Worm (Caenorhabditis elegans) whole organism, early embryonic: Measurements from ENCODE around the gene bris-1.

Source experiments
- B0310.2 ChIP-seq: sonication (generic microtip); optimal IDR thresholded peaks from 2 replicates; lab custom pipeline; 2016; ENCODE audit warnings: mild to moderate bottlenecking, missing genetic modification characterization, missing compliant biosample characterization
- F13C5.2 ChIP-seq: sonication (generic microtip); optimal IDR thresholded peaks from 2 replicates; lab custom pipeline; 2017; ENCODE audit warnings: mild to moderate bottlenecking, missing genetic modification characterization, inconsistent platforms, missing compliant biosample characterization
- aly-1 ChIP-seq: sonication (generic microtip); optimal IDR thresholded peaks from 2 replicates; lab custom pipeline; 2016; ENCODE audit warnings: missing genetic modification characterization, missing compliant biosample characterization
- ama-1 ChIP-seq: fragments of 150-350 bp; optimal IDR thresholded peaks from 2 replicates; lab custom pipeline; 2014
- ceh-13 ChIP-seq: fragments of 200-800 bp; sonication (Bioruptor generic); optimal IDR thresholded peaks from 2 replicates; lab custom pipeline; 2018; ENCODE audit warnings: mild to moderate bottlenecking, missing genetic modification characterization, missing compliant biosample characterization
- ceh-36 ChIP-seq: sonication (generic microtip); optimal IDR thresholded peaks from 2 replicates; lab custom pipeline; 2016; ENCODE audit warnings: missing genetic modification characterization, inconsistent platforms, missing compliant biosample characterization
- ets-7 ChIP-seq: sonication (generic microtip); optimal IDR thresholded peaks from 2 replicates; lab custom pipeline; 2016; ENCODE audit warnings: missing genotype, missing genetic modification characterization, missing compliant biosample characterization
- flt-1 ChIP-seq: fragments of 200-800 bp; sonication (Bioruptor generic); IDR thresholded peaks from 2 replicates; pipeline ENCODE4 v1.3.6; 2022; ENCODE audit warnings: missing genetic modification characterization, missing compliant biosample characterization
- hmbx-1 ChIP-seq: sonication (generic microtip); optimal IDR thresholded peaks from 2 replicates; lab custom pipeline; 2016; ENCODE audit warnings: mild to moderate bottlenecking, missing genetic modification characterization, missing compliant biosample characterization
- hmg-4 ChIP-seq: fragments of 200-800 bp; sonication (Bioruptor generic); optimal IDR thresholded peaks from 2 replicates; lab custom pipeline; 2018; ENCODE audit warnings: mild to moderate bottlenecking, missing genetic modification characterization, missing compliant biosample characterization
- hnd-1 ChIP-seq: sonication (generic microtip); optimal IDR thresholded peaks from 2 replicates; lab custom pipeline; 2016; ENCODE audit warnings: missing genetic modification characterization, missing compliant biosample characterization
- pes-1 ChIP-seq: fragments of 200-800 bp; sonication (Bioruptor generic); IDR thresholded peaks from 2 replicates; pipeline ENCODE4 v1.3.6; 2022; ENCODE audit warnings: missing genetic modification reagents, missing genetic modification characterization, missing compliant biosample characterization
- scrt-1 ChIP-seq: fragments of 200-800 bp; sonication (Bioruptor generic); IDR thresholded peaks from 2 replicates; pipeline ENCODE4 v1.3.6; 2022; ENCODE audit warnings: missing genetic modification characterization, missing compliant biosample characterization
- sea-1 ChIP-seq: fragments of 200-800 bp; sonication (Bioruptor generic); conservative IDR thresholded peaks from 2 replicates; pipeline ENCODE4 v1.3.6; 2022; ENCODE audit warnings: missing genetic modification characterization, missing compliant biosample characterization
- tbx-11 ChIP-seq: fragments of 200-800 bp; sonication (Bioruptor generic); IDR thresholded peaks from 2 replicates; pipeline ENCODE4 v1.3.6; 2022; ENCODE audit warnings: missing genetic modification characterization, missing compliant biosample characterization
- tbx-37 ChIP-seq: fragments of 200-800 bp; sonication (Bioruptor generic); conservative IDR thresholded peaks from 2 replicates; pipeline ENCODE4 v1.3.6; 2022; ENCODE audit warnings: missing genetic modification reagents, missing genetic modification characterization, missing compliant biosample characterization
- tra-4 ChIP-seq: sonication (generic microtip); optimal IDR thresholded peaks from 2 replicates; lab custom pipeline; 2017; ENCODE audit warnings: missing genetic modification characterization, missing compliant biosample characterization

bris-1 gene

ce11 chrIV:3841607-3842006 lies 22.5 kb upstream of the bris-1 start:
- TF ChIP-seq sea-1 (GFP tag; lab: Robert Waterston, UW) = no peak
- peak; percentile 47 for TF ChIP-seq ceh-36
- no peak for TF ChIP-seq scrt-1 (GFP tag; lab: Robert Waterston, UW)
- TF ChIP-seq aly-1 (tag; lab: Kevin White, UChicago) = no peak

- TF ChIP-seq hmg-4 (GFP tag; lab: Kevin White, UChicago) (no peak), pes-1 (GFP tag; lab: Robert Waterston, UW) (no peak), sea-1 (GFP tag; lab: Robert Waterston, UW) (no peak), ceh-13 (GFP tag; lab: Kevin White, UChicago) (no peak), F13C5.2 (tag; lab: Kevin White, UChicago) (no peak), tra-4 (tag; lab: Kevin White, UChicago) (no peak), ama-1 (lab: Kevin White, UChicago) (no peak), B0310.2 (tag; lab: Kevin White, UChicago) (no peak)
Measured at ce11 chrIV:3840480-3840879, 21.4 kb upstream of the bris-1 start.

DNA sequence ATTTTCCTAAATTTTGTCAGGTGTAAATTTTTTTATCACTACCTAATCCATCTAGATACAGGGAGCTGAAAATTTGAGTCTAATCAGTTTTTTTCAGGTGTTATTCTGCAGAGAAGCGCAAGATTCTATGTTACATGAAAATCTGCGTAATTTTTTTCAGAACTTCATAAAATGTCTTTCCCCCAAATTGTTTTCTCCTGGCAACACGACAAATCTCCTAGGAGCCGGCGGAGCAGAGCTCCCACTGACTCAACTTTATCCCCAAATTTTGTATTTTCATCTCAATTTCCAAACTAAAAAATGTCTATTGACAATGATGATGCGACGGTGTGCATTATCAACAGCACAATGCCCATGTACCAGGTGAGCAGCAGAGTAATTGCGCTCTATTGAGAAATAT lies 20.3 kb upstream of the bris-1 start, which contains the start of gene F28F9.2:
Gene F28F9.2, plus strand, starts transcription at position 301 of the 400 bp plus-strand sequence.
- TF ChIP-seq ceh-13 (GFP tag; lab: Kevin White, UChicago) (no peak), flt-1 (GFP tag; lab: Robert Waterston, UW) (no peak), aly-1 (tag; lab: Kevin White, UChicago) (no peak), ama-1 (lab: Kevin White, UChicago) (no peak), tbx-11 (GFP tag; lab: Robert Waterston, UW) (no peak), hmbx-1 (tag; lab: Kevin White, UChicago) (no peak), pes-1 (GFP tag; lab: Robert Waterston, UW) (no peak), hnd-1 (tag; lab: Kevin White, UChicago) (no peak), tbx-37 (no peak), tra-4 (tag; lab: Kevin White, UChicago) (no peak), sea-1 (GFP tag; lab: Robert Waterston, UW) (no peak), ets-7 (tag; lab: Kevin White, UChicago) (no peak), ceh-36 (no peak), scrt-1 (GFP tag; lab: Robert Waterston, UW) (no peak), B0310.2 (tag; lab: Kevin White, UChicago) (no peak), hmg-4 (GFP tag; lab: Kevin White, UChicago) (no peak), F13C5.2 (tag; lab: Kevin White, UChicago) (no peak)

DNA sequence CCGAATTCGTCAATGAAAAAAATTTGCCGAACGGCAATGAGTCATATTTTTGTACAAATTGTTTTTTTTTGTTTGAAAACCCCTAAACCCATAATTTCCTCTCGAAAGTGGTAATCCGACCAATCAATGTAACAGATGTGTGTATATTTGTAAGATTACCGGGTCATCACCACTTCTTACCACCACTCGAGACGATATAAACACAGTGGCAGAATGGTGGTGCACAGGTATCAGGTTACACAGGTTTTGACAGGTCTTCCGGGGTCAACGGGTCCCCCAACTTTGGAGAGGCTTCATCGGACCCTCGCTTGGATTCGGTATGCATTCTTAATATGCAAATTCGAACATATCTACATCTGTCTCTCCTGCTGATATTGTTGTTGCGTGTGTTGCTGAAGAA lies 19.6 kb upstream of the bris-1 start:
- TF ChIP-seq hnd-1 (tag; lab: Kevin White, UChicago) (no peak), ama-1 (lab: Kevin White, UChicago) (no peak), F13C5.2 (tag; lab: Kevin White, UChicago) (no peak), ets-7 (tag; lab: Kevin White, UChicago) (no peak), hmbx-1 (tag; lab: Kevin White, UChicago) (no peak), sea-1 (GFP tag; lab: Robert Waterston, UW) (no peak), ceh-36 (no peak), aly-1 (tag; lab: Kevin White, UChicago) (no peak), pes-1 (GFP tag; lab: Robert Waterston, UW) (no peak), scrt-1 (GFP tag; lab: Robert Waterston, UW) (no peak), B0310.2 (tag; lab: Kevin White, UChicago) (no peak)

- TF ChIP-seq sea-1 (GFP tag; lab: Robert Waterston, UW) (no peak), tbx-11 (GFP tag; lab: Robert Waterston, UW) (no peak), F13C5.2 (tag; lab: Kevin White, UChicago) (no peak), flt-1 (GFP tag; lab: Robert Waterston, UW) (no peak), ceh-13 (GFP tag; lab: Kevin White, UChicago) (no peak), B0310.2 (tag; lab: Kevin White, UChicago) (no peak), hnd-1 (tag; lab: Kevin White, UChicago) (no peak), aly-1 (tag; lab: Kevin White, UChicago) (no peak), ets-7 (tag; lab: Kevin White, UChicago) (no peak), hmbx-1 (tag; lab: Kevin White, UChicago) (no peak), scrt-1 (GFP tag; lab: Robert Waterston, UW) (no peak), ama-1 (lab: Kevin White, UChicago) (no peak), ceh-36 (no peak), pes-1 (GFP tag; lab: Robert Waterston, UW) (no peak)
Measured at ce11 chrIV:3835065-3835464, 15.9 kb upstream of the bris-1 start, which contains the start of gene cal-3. Gene cal-3, minus strand, starts transcription at chrIV:3835165.

- TF ChIP-seq hmbx-1 (tag; lab: Kevin White, UChicago) (no peak), hnd-1 (tag; lab: Kevin White, UChicago) (no peak), flt-1 (GFP tag; lab: Robert Waterston, UW) (no peak), hmg-4 (GFP tag; lab: Kevin White, UChicago) (no peak), aly-1 (tag; lab: Kevin White, UChicago) (no peak), tbx-37 (no peak), ets-7 (tag; lab: Kevin White, UChicago) (no peak), ceh-36 (no peak), ama-1 (lab: Kevin White, UChicago) (no peak)
Measured at ce11 chrIV:3833778-3834177, 14.7 kb upstream of the bris-1 start.

- TF ChIP-seq hmbx-1 (tag; lab: Kevin White, UChicago) (no peak), tra-4 (tag; lab: Kevin White, UChicago) (no peak), tbx-37 (no peak), F13C5.2 (tag; lab: Kevin White, UChicago) (no peak), aly-1 (tag; lab: Kevin White, UChicago) (no peak), sea-1 (GFP tag; lab: Robert Waterston, UW) (no peak), pes-1 (GFP tag; lab: Robert Waterston, UW) (no peak), ceh-13 (GFP tag; lab: Kevin White, UChicago) (no peak), B0310.2 (tag; lab: Kevin White, UChicago) (no peak), ceh-36 (no peak), ama-1 (lab: Kevin White, UChicago) (no peak), tbx-11 (GFP tag; lab: Robert Waterston, UW) (no peak), hmg-4 (GFP tag; lab: Kevin White, UChicago) (no peak)
Measured at ce11 chrIV:3832040-3832439, 12.9 kb upstream of the bris-1 start.
